Worm (Caenorhabditis elegans) whole organism, young adult: ENCODE data around the gene pycr-4.

Experiments used
- lsy-27 ChIP-seq: sonication (generic microtip); optimal IDR thresholded peaks from 2 replicates; lab custom pipeline; 2017; ENCODE audit warnings: missing genetic modification characterization, mild to moderate bottlenecking, missing compliant biosample characterization, antibody characterized with exemption, missing genotype, borderline replicate concordance; ENCODE audit not compliant: insufficient read depth
- xnd-1 ChIP-seq: sonication (generic microtip); optimal IDR thresholded peaks from 2 replicates; lab custom pipeline; 2016; ENCODE audit warnings: missing genotype, missing genetic modification reagents, missing genetic modification characterization, missing compliant biosample characterization
- ztf-6 ChIP-seq: fragments of 200-800 bp; sonication (Bioruptor generic); IDR thresholded peaks from 2 replicates; pipeline ENCODE4 v1.3.6; 2022; ENCODE audit warnings: missing genetic modification reagents, missing genetic modification characterization, missing compliant biosample characterization

DNA sequence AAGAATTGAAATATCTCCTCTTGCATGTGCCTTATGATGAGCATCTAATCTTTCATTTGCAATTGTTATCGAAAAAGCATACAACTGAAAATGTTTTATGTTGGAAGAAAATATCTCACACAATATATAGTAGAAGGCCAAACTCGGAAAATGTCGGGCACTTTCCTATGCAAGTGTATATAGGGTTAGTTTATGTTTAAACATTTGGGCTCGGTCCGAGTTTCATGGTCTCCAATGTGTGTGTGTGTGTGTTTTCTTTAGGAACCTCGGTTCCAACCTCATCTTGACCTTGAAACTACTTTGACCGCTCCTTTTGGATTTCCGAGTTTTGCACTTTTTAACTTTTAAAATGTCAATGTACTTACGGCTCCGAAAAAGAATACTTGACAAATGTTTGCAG, 22.2 kb upstream of the pycr-4 start:
- TF ChIP-seq lsy-27 (tag; lab: Kevin White, UChicago) (no peak), xnd-1 (tag; lab: Kevin White, UChicago) (no peak), ztf-6 (GFP tag; lab: Robert Waterston, UW) (no peak)
